Fruit fly (Drosophila melanogaster) whole organism, pupa: ENCODE results near the gene CG7120.

ENCODE experiments used
- CG32121 ChIP-seq: fragments of 200-800 bp; sonication (Bioruptor generic); IDR thresholded peaks from 2 replicates; pipeline ENCODE4 v1.3.6; 2022; ENCODE audit warnings: missing biosample characterization, missing genetic modification characterization
- Pif1A ChIP-seq: fragments of 200-800 bp; sonication (Bioruptor generic); optimal IDR thresholded peaks from 3 replicates; lab custom pipeline; 2016; ENCODE audit warnings: missing biosample characterization, missing genetic modification characterization

dm6 chr3L:8368694-8369344 lies 27.0 kb upstream of the CG7120 start:
- TF ChIP-seq CG32121 (GFP tag; lab: Robert Waterston, UW) (no peak), Pif1A (GFP tag; lab: Kevin White, UChicago) (no peak)
